Fruit fly (Drosophila melanogaster) S2 (cell line): Measurements from ENCODE around the gene CG34307.

Source experiments
- CG8478 ChIP-seq: fragments of >200 bp; optimal IDR thresholded peaks from 2 replicates; lab custom pipeline; 2018
- CTCF ChIP-seq, 2 experiments: fragments of >200 bp; optimal IDR thresholded peaks; 2 replicates each; lab custom pipeline; 2018

Gene CG34307

DNA sequence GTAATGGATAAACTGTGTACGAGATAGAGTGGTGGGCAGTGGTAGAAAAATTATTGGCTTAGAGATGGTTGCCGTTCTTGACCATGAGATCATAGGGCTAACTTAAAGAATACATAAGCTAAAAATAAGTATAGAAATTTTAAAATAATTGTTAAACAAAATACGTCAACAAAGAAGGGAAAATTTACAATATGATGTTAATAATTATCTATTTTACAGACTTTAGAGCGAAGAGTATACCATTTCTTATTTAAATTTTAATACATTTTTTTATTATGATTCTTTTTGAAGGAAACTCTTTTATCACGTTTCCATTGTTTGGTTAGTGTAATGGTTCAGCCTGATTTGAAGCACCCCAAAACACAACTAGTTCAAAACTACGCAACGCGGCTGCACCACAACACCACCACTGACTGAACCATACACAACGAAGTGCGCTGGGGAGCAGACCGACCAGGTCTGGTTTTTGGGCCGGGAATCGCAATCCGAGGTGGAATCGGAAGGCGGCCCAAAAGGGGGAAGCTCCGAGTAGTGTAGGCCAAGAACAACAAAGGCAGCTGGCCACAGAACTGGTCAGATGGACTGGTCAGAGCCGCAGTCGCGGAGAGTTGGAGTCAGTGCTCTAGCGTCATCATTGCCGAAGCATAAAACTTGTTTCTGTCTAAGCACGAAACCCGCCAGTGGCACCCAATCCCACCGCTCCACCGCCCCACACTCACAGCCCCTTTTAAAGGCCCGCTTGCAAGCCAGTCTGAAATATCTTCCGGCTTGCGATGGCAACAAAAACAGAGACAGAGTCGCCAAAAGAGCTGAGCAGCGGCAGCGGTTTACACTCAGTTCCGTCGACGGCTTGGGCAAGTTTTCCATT is 48.3 kb downstream of the CG34307 start:
- TF ChIP-seq CG8478 (lab: Kevin White, UChicago), result no peak
- no peak for TF ChIP-seq CTCF (optimal IDR thresholded peaks at IDR 0.05; lab: Kevin White, UChicago)

DNA sequence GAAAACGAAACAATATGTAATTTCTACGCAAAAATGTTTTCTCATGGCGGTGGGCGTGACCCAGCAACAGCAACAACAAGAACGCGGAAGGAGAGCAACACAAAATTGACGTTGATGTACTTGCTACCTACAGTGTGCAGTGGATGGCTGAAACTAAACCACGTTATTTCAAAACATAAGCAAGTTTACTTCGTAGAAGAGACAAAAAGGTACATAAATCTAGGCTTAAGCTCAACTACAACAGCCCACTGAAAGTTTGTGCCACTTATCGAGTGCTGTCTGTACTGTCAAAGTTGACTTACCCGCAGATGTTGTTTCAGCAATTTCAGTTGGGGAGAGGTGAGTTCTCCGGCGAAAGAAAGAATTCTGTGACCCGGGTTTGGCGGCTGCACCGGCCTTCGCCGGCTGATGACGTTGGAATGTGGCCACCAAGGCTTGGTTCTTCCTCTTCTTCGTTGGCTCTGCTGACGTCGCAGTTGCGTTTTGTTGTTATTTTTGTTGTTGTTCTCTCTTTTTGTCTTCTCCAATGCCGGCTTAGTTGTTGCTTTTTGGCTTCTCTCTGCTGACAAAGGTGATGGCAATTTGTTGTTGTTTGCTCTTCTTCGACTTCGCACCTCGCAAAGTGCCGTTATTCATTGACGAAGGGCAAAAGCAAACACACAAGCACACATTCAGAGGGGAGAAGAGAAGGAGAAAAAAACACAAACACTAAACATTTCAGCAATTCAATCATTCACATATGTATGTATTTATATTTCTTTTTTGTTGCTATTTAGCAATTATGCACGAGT is 49.9 kb downstream of the CG34307 start:
- TF ChIP-seq CG8478 (lab: Kevin White, UChicago), result no peak
- no peak for TF ChIP-seq CTCF (optimal IDR thresholded peaks at IDR 0.05; lab: Kevin White, UChicago)

DNA sequence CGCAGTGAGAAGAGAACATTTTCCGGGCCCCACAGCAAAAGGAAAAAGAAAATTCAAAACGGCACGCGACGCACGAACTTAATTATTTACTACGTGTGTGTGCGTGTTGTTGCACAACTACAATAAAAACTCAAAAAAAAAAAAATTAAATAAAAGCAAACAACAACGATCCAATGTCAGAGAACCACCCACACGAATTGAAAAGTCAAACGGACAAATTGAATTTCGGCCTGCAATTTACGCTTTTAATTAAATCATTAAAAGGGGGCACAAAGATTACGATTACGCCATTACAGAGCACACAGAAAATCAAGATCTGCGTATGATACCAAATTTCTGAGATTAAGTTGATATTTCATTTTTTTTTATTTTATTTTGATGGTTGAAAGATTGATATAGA is 50.6 kb downstream of the CG34307 start:
- TF ChIP-seq CG8478 (lab: Kevin White, UChicago) (no peak), CTCF (optimal IDR thresholded peaks at IDR 0.05; lab: Kevin White, UChicago) (no peak)
